Fruit fly (Drosophila melanogaster) whole organism, embryonic: Measurements from ENCODE around the gene CG8671.

Source experiments
- Abd-B ChIP-seq: fragments of 200-800 bp; sonication (Bioruptor generic); optimal IDR thresholded peaks from 2 replicates; lab custom pipeline; 2018; ENCODE audit warnings: missing biosample characterization, mild to moderate bottlenecking, missing genetic modification characterization, moderate library complexity
- Atf-2 ChIP-seq: fragments of 200-800 bp; sonication (Bioruptor generic); optimal IDR thresholded peaks from 2 replicates; lab custom pipeline; 2016; ENCODE audit warnings: missing biosample characterization, missing genetic modification characterization
- Awh ChIP-seq: fragments of 200-800 bp; sonication (Bioruptor generic); IDR thresholded peaks from 2 replicates; pipeline ENCODE4, ENCODE4 v1.3.6; 2022; ENCODE audit warnings: missing biosample characterization, missing genetic modification characterization
- BEAF-32 ChIP-seq: fragments of 200-800 bp; sonication (Bioruptor generic); optimal IDR thresholded peaks from 3 replicates; lab custom pipeline; 2017; ENCODE audit warnings: missing biosample characterization, missing genetic modification characterization, mild to moderate bottlenecking, moderate library complexity, missing genetic modification reagents
- CG11085 ChIP-seq: fragments of 200-800 bp; sonication (Bioruptor generic); IDR thresholded peaks from 2 replicates; pipeline ENCODE4 v1.3.6; 2022; ENCODE audit warnings: missing biosample characterization, missing genetic modification characterization
- CG11456 ChIP-seq: fragments of 200-800 bp; sonication (Bioruptor generic); IDR thresholded peaks from 3 replicates; pipeline ENCODE4 v1.3.6; 2022; ENCODE audit warnings: missing biosample characterization, missing genetic modification characterization
- CG12391 ChIP-seq: fragments of 200-800 bp; sonication (Bioruptor generic); optimal IDR thresholded peaks from 3 replicates; lab custom pipeline; 2018; ENCODE audit warnings: missing biosample characterization, mild to moderate bottlenecking, missing genetic modification characterization, moderate library complexity
- CG12769 ChIP-seq: fragments of 200-800 bp; sonication (Bioruptor generic); optimal IDR thresholded peaks from 2 replicates; lab custom pipeline; 2019; ENCODE audit warnings: missing biosample characterization, mild to moderate bottlenecking, missing genetic modification characterization, moderate library complexity
- CG13424 ChIP-seq: fragments of 200-800 bp; sonication (Bioruptor generic); optimal IDR thresholded peaks from 2 replicates; lab custom pipeline; 2019; ENCODE audit warnings: missing biosample characterization, mild to moderate bottlenecking, missing genetic modification characterization, moderate library complexity
- CG14050 ChIP-seq: fragments of 200-800 bp; sonication (Bioruptor generic); IDR thresholded peaks from 3 replicates; pipeline ENCODE4 v1.3.6; 2022; ENCODE audit warnings: missing biosample characterization, missing genetic modification characterization
- CG14710 ChIP-seq: fragments of 200-800 bp; sonication (Bioruptor generic); optimal IDR thresholded peaks from 3 replicates; lab custom pipeline; 2019; ENCODE audit warnings: missing biosample characterization, mild to moderate bottlenecking, missing genetic modification characterization, moderate library complexity
- CG15269 ChIP-seq: fragments of 200-800 bp; sonication (Bioruptor generic); optimal IDR thresholded peaks from 2 replicates; lab custom pipeline; 2018; ENCODE audit warnings: missing biosample characterization, mild to moderate bottlenecking, missing genetic modification characterization, moderate library complexity
- CG30020 ChIP-seq: fragments of 200-800 bp; optimal IDR thresholded peaks from 2 replicates; lab custom pipeline; 2019; ENCODE audit warnings: missing biosample characterization, mild to moderate bottlenecking, missing genetic modification characterization, moderate library complexity
- CG4282 ChIP-seq: fragments of 200-800 bp; sonication (Bioruptor generic); optimal IDR thresholded peaks from 2 replicates; lab custom pipeline; 2016; ENCODE audit warnings: missing biosample characterization, missing genetic modification characterization
- CG6654 ChIP-seq: fragments of 200-800 bp; sonication (Bioruptor generic); optimal IDR thresholded peaks from 2 replicates; lab custom pipeline; 2017; ENCODE audit warnings: missing biosample characterization, mild to moderate bottlenecking, missing genetic modification characterization
- CG8924 ChIP-seq: fragments of 200-800 bp; optimal IDR thresholded peaks from 3 replicates; lab custom pipeline; 2019; ENCODE audit warnings: missing biosample characterization, mild to moderate bottlenecking, missing genetic modification characterization, moderate library complexity
- CG9437 ChIP-seq: fragments of 200-800 bp; sonication (Bioruptor generic); optimal IDR thresholded peaks from 2 replicates; lab custom pipeline; 2018; ENCODE audit warnings: missing biosample characterization, mild to moderate bottlenecking, missing genetic modification characterization
- CG9817 ChIP-seq: fragments of 200-800 bp; sonication (Bioruptor generic); optimal IDR thresholded peaks from 2 replicates; lab custom pipeline; 2018; ENCODE audit warnings: missing biosample characterization, mild to moderate bottlenecking, missing genetic modification characterization, moderate library complexity
- D19B ChIP-seq: fragments of 200-800 bp; sonication (Bioruptor generic); optimal IDR thresholded peaks from 2 replicates; lab custom pipeline; 2017; ENCODE audit warnings: missing biosample characterization, mild to moderate bottlenecking, missing genetic modification characterization
- Dll ChIP-seq: fragments of 200-800 bp; sonication (Bioruptor generic); IDR thresholded peaks from 4 replicates; pipeline ENCODE4 v1.3.6; 2022; ENCODE audit warnings: missing biosample characterization, missing genetic modification characterization; ENCODE audit not compliant: partially characterized antibody
- Dp ChIP-seq: fragments of 200-800 bp; sonication (Bioruptor generic); optimal IDR thresholded peaks from 2 replicates; lab custom pipeline; 2018; ENCODE audit warnings: missing biosample characterization, mild to moderate bottlenecking, missing genetic modification characterization, moderate library complexity
- Eip74EF ChIP-seq, 2 experiments: fragments of 200-800 bp in 1 of 2; fragments of >200 bp in 1 of 2; sonication (Bioruptor generic) in 1 of 2; optimal IDR thresholded peaks; 2 replicates each; lab custom pipeline; 2017 to 2019; ENCODE audit warnings: missing biosample characterization in 2 of 2, missing genetic modification characterization in 2 of 2, mild to moderate bottlenecking in 1 of 2, moderate library complexity in 1 of 2
- Fer1 ChIP-seq: fragments of 200-800 bp; sonication (Bioruptor generic); optimal IDR thresholded peaks from 2 replicates; lab custom pipeline; 2017; ENCODE audit warnings: missing biosample characterization, mild to moderate bottlenecking, missing genetic modification characterization
- Hey ChIP-seq: fragments of 200-800 bp; sonication (Bioruptor generic); optimal IDR thresholded peaks from 3 replicates; lab custom pipeline; 2018; ENCODE audit warnings: missing biosample characterization, mild to moderate bottlenecking, missing genetic modification characterization
- Hmr ChIP-seq: fragments of 200-800 bp; sonication (Bioruptor generic); optimal IDR thresholded peaks from 3 replicates; lab custom pipeline; 2017; ENCODE audit warnings: mild to moderate bottlenecking, missing biosample characterization, missing genetic modification reagents, missing genetic modification characterization
- Med ChIP-seq: fragments of 200-800 bp; sonication (Bioruptor generic); peaks from one replicate; lab custom pipeline; 2016; ENCODE audit warnings: missing biosample characterization, missing genetic modification characterization, mild to moderate bottlenecking, inconsistent platforms, moderate library complexity
- Optix ChIP-seq: fragments of 200-800 bp; sonication (Bioruptor generic); IDR thresholded peaks from 3 replicates; pipeline ENCODE4 v1.3.6; 2022; ENCODE audit warnings: missing biosample characterization, missing genetic modification characterization
- Poxn ChIP-seq: fragments of 200-800 bp; sonication (Bioruptor generic); IDR thresholded peaks from 2 replicates; pipeline ENCODE4 v1.3.6; 2022; ENCODE audit warnings: missing biosample characterization, missing genetic modification characterization
- Rx ChIP-seq: fragments of 200-800 bp; sonication (Bioruptor generic); IDR thresholded peaks from 2 replicates; pipeline ENCODE4 v1.3.6; 2022; ENCODE audit warnings: missing biosample characterization, missing genetic modification characterization
- Sox102F ChIP-seq: fragments of 200-800 bp; sonication (Bioruptor generic); optimal IDR thresholded peaks from 2 replicates; lab custom pipeline; 2018; ENCODE audit warnings: missing biosample characterization, mild to moderate bottlenecking, missing genetic modification characterization, moderate library complexity
- Sry-β ChIP-seq: fragments of 200-800 bp; sonication (Bioruptor generic); optimal IDR thresholded peaks from 2 replicates; lab custom pipeline; 2018; ENCODE audit warnings: missing biosample characterization, mild to moderate bottlenecking, missing genetic modification characterization, moderate library complexity
- ab ChIP-seq: fragments of 200-800 bp; sonication (Bioruptor generic); optimal IDR thresholded peaks from 2 replicates; lab custom pipeline; 2016; ENCODE audit warnings: missing biosample characterization, missing genetic modification characterization
- amos ChIP-seq: fragments of 200-800 bp; sonication (Bioruptor generic); IDR thresholded peaks from 2 replicates; pipeline ENCODE4 v1.3.6; 2022; ENCODE audit warnings: missing biosample characterization, missing genetic modification characterization; ENCODE audit not compliant: partially characterized antibody
- dpn ChIP-seq, 2 experiments: fragments of 200-800 bp; sonication (Bioruptor generic); optimal IDR thresholded peaks; 3 replicates each; lab custom pipeline; 2016; ENCODE audit warnings: missing biosample characterization in 2 of 2, missing genetic modification characterization in 2 of 2
- ewg ChIP-seq: fragments of 200-800 bp; sonication (Bioruptor generic); optimal IDR thresholded peaks from 3 replicates; lab custom pipeline; 2017; ENCODE audit warnings: mild to moderate bottlenecking, missing biosample characterization, missing genetic modification reagents, missing genetic modification characterization
- fd96Cb ChIP-seq: fragments of 200-800 bp; sonication (Bioruptor generic); optimal IDR thresholded peaks from 2 replicates; lab custom pipeline; 2018; ENCODE audit warnings: missing biosample characterization, mild to moderate bottlenecking, missing genetic modification characterization, moderate library complexity
- grn ChIP-seq: fragments of 200-800 bp; sonication (Bioruptor generic); optimal IDR thresholded peaks from 3 replicates; lab custom pipeline; 2017; ENCODE audit warnings: missing biosample characterization, missing genetic modification characterization
- lola ChIP-seq, 3 experiments: fragments of >200 bp in 2 of 3; fragments of 200-800 bp in 1 of 3; sonication (Bioruptor generic) in 1 of 3; optimal IDR thresholded peaks; 2 replicates each; lab custom pipeline; 2017 to 2019; ENCODE audit warnings: missing biosample characterization in 3 of 3, missing genetic modification characterization in 3 of 3, mild to moderate bottlenecking in 1 of 3, moderate library complexity in 1 of 3
- otp ChIP-seq: fragments of 200-800 bp; sonication (Bioruptor generic); IDR thresholded peaks from 3 replicates; pipeline ENCODE4, ENCODE4 v1.3.6; 2022; ENCODE audit warnings: missing biosample characterization, missing genetic modification characterization
- pan ChIP-seq, 4 experiments: fragments of >200 bp in 3 of 4; fragments of 200-800 bp in 1 of 4; sonication (Bioruptor generic) in 1 of 4; optimal IDR thresholded peaks in 3 of 4; IDR thresholded peaks in 1 of 4; 2 replicates each; pipeline versions ENCODE4 v1.3.6 to Lab custom; 2017 to 2022; ENCODE audit warnings: missing biosample characterization in 2 of 4, missing genetic modification characterization in 2 of 4, mixed read lengths in 1 of 4
- phol ChIP-seq: fragments of 200-800 bp; sonication (Bioruptor generic); optimal IDR thresholded peaks from 3 replicates; lab custom pipeline; 2018; ENCODE audit warnings: missing biosample characterization, mild to moderate bottlenecking, missing genetic modification characterization, moderate library complexity
- repo ChIP-seq: fragments of 200-800 bp; sonication (Bioruptor generic); optimal IDR thresholded peaks from 2 replicates; lab custom pipeline; 2016; ENCODE audit warnings: missing biosample characterization, missing genetic modification characterization
- row ChIP-seq: fragments of 200-800 bp; sonication (Bioruptor generic); IDR thresholded peaks from 3 replicates; pipeline ENCODE4 v1.3.6; 2022; ENCODE audit warnings: missing biosample characterization, missing genetic modification characterization
- sens-2 ChIP-seq: fragments of 200-800 bp; sonication (Bioruptor generic); IDR thresholded peaks from 2 replicates; pipeline ENCODE4 v1.3.6; 2022; ENCODE audit warnings: missing biosample characterization, missing genetic modification characterization
- seq ChIP-seq: fragments of 200-800 bp; sonication (Bioruptor generic); IDR thresholded peaks from 2 replicates; pipeline ENCODE4 v1.3.6; 2022; ENCODE audit warnings: missing biosample characterization, missing genetic modification characterization
- sima ChIP-seq: fragments of 200-800 bp; sonication (Bioruptor generic); optimal IDR thresholded peaks from 2 replicates; lab custom pipeline; 2016; ENCODE audit warnings: missing biosample characterization, missing genetic modification characterization
- sr ChIP-seq: fragments of 200-800 bp; sonication (Bioruptor generic); IDR thresholded peaks from 3 replicates; pipeline ENCODE4 v1.3.6; 2022; ENCODE audit warnings: missing biosample characterization, missing genetic modification characterization
- twi ChIP-seq: fragments of 200-800 bp; optimal IDR thresholded peaks from 2 replicates; lab custom pipeline; 2019; ENCODE audit warnings: missing biosample characterization, mild to moderate bottlenecking, missing genetic modification characterization, moderate library complexity

Gene CG8671

dm6 chr2L:21309754-21310426 lies 47.1 kb downstream of the CG8671 start, which contains the start of gene Mondo (continued):
- TF ChIP-seq Abd-B (GFP tag; lab: Kevin White, UChicago): no peak
- TF ChIP-seq CG9437 (GFP tag; lab: Kevin White, UChicago): peak; percentile 35
- peak; percentile 36 for TF ChIP-seq fd96Cb
- TF ChIP-seq Sox102F (GFP tag; lab: Kevin White, UChicago): peak; percentile 45
- TF ChIP-seq amos (GFP tag; lab: Robert Waterston, UW): peak; percentile 40; the same call in 1 of the 2 replicates
- 0 out of 2 replicates have a peak, but pooled peaks have one; percentile 9 for TF ChIP-seq seq (GFP tag; lab: Robert Waterston, UW)
- no peak for TF ChIP-seq lola (GFP tag; optimal IDR thresholded peaks at IDR 0.05; lab: Kevin White, UChicago)
- no peak for TF ChIP-seq ab (GFP tag; lab: Kevin White, UChicago)
- peak; percentile 35 for TF ChIP-seq Awh (GFP tag; lab: Robert Waterston, UW)
- TF ChIP-seq CG14050 (GFP tag; lab: Robert Waterston, UW): no peak
- TF ChIP-seq D19B (GFP tag; lab: Kevin White, UChicago): peak; percentile 10
- peak; percentile 57 for TF ChIP-seq ewg (GFP tag; lab: Kevin White, UChicago)
- TF ChIP-seq phol (tag; lab: Kevin White, UChicago): peak; percentile 82
- TF ChIP-seq CG6654: no peak
- TF ChIP-seq CG15269 (tag; lab: Kevin White, UChicago): peak; percentile 44
- TF ChIP-seq dpn (GFP tag; optimal IDR thresholded peaks at IDR 0.05; lab: Kevin White, UChicago): no peak
- TF ChIP-seq CG9817 (tag; lab: Kevin White, UChicago): peak; percentile 60
- TF ChIP-seq repo: no peak
- TF ChIP-seq Dp (GFP tag; lab: Kevin White, UChicago): no peak
- peak; percentile 54 for TF ChIP-seq CG13424
- TF ChIP-seq CG11085 (GFP tag; lab: Robert Waterston, UW): 0 out of 2 replicates have a peak, but pooled peaks have one; percentile 10
- TF ChIP-seq sr: no peak
- TF ChIP-seq grn (GFP tag; lab: Kevin White, UChicago): no peak
- TF ChIP-seq row (GFP tag; lab: Robert Waterston, UW): peak; percentile 84
- TF ChIP-seq CG12391 (tag; lab: Kevin White, UChicago): peak; percentile 51
- peak; percentile 89 for TF ChIP-seq CG30020 (tag; lab: Kevin White, UChicago)
- no peak for TF ChIP-seq Fer1 (GFP tag; lab: Kevin White, UChicago)
- TF ChIP-seq Sry-β (GFP tag; lab: Kevin White, UChicago): no peak
- peak; percentile 19 for TF ChIP-seq twi
- TF ChIP-seq Eip74EF (GFP tag; optimal IDR thresholded peaks at IDR 0.05; lab: Kevin White, UChicago): no peak
- TF ChIP-seq otp (GFP tag; lab: Robert Waterston, UW): no peak
- no peak for TF ChIP-seq Rx (GFP tag; lab: Robert Waterston, UW)
- peak; percentile 61 for TF ChIP-seq CG12769 (tag; lab: Kevin White, UChicago)
- peak; percentile 2 for TF ChIP-seq Hmr (GFP tag; lab: Kevin White, UChicago)
- no peak for TF ChIP-seq Atf-2 (GFP tag; lab: Kevin White, UChicago)
- TF ChIP-seq pan (optimal IDR thresholded peaks at IDR 0.05; lab: Kevin White, UChicago): no peak
- peak in 1 of 2 experiments; percentile 69 for TF ChIP-seq pan (GFP tag; optimal IDR thresholded peaks at IDR 0.05 in 1 of 2, IDR thresholded peaks at IDR 0.05 in 1 of 2)
- no peak for TF ChIP-seq Hey (tag; lab: Kevin White, UChicago)
- TF ChIP-seq Med (GFP tag; lab: Kevin White, UChicago): peak; percentile 89
- no peak for TF ChIP-seq CG14710 (tag; lab: Kevin White, UChicago)
- 0 out of 4 replicates have a peak, but pooled peaks have one; percentile 10 for TF ChIP-seq Dll (GFP tag; lab: Robert Waterston, UW)
- TF ChIP-seq Poxn (GFP tag; lab: Robert Waterston, UW): no peak
- no peak for TF ChIP-seq sens-2 (GFP tag; lab: Robert Waterston, UW)
- TF ChIP-seq CG11456 (GFP tag; lab: Robert Waterston, UW): no peak
- no peak for TF ChIP-seq BEAF-32 (GFP tag; lab: Kevin White, UChicago)
- peak; percentile 19 for TF ChIP-seq CG8924 (tag; lab: Kevin White, UChicago)
- TF ChIP-seq Optix (GFP tag; lab: Robert Waterston, UW): no peak
- no peak for TF ChIP-seq sima (GFP tag; lab: Kevin White, UChicago)
- TF ChIP-seq CG4282 (GFP tag; lab: Kevin White, UChicago): no peak
